Fruit fly (Drosophila melanogaster): ENCODE measurements around the gene MBD-like.

dm6 chr3R:9573812-9574587 is 14.4 kb downstream of the MBD-like start, which contains the start of gene CG9399:
- TF ChIP-seq psq (GFP tag; optimal IDR thresholded peaks at IDR 0.05) (peak; percentile 94), woc (GFP tag; optimal IDR thresholded peaks at IDR 0.05) (peak; percentile 88), Hr78 (GFP tag; optimal IDR thresholded peaks at IDR 0.05) (no peak), Jra (GFP tag; optimal IDR thresholded peaks at IDR 0.05) (peak; percentile 95), Abd-B (GFP tag; optimal IDR thresholded peaks at IDR 0.05) (no peak), pan (optimal IDR thresholded peaks at IDR 0.05) (no peak), dmrt93B (GFP tag; optimal IDR thresholded peaks at IDR 0.05) (peak; percentile 95), usp (GFP tag; optimal IDR thresholded peaks at IDR 0.05) (no peak)

Measured in whole organism, wandering third instar larva.